Worm (Caenorhabditis elegans): ENCODE data around the gene srxa-2.
A peak's percentile ranks its signal among the peaks of the same experiment; 100 is the strongest.

srxa-2 gene

ce11 chrIV:9427959-9428358 is 4.8 kb downstream of the srxa-2 start, which contains the start of gene F59B8.1:
Gene F59B8.1 (plus strand): TSS chrIV:9428259.
- TF ChIP-seq dao-5 (tag; optimal IDR thresholded peaks at IDR 0.05) (no peak), him-1 (tag; optimal IDR thresholded peaks at IDR 0.05) (no peak), W03F9.2 (tag; optimal IDR thresholded peaks at IDR 0.05) (no peak)

DNA sequence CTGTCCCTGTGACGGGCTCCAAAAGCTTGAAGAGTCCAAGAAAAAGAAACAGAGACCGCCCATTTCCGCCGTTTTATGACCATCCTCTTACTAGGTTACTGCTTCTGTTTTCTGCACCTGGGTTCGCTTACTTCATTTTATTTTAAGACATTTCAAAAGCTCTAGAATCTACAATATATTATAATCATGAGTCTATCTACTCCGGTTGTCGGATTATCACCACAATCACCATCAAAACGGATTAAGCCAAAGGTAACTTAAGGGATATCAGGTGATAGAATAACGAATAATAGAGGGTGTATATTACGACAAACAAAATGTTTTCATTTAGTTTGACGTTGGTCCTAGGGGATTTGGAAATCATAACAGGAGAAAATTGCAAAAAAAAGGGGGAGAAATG is 9.1 kb downstream of the srxa-2 start:
- TF ChIP-seq W03F9.2 (tag; optimal IDR thresholded peaks at IDR 0.05) (no peak), dao-5 (tag; optimal IDR thresholded peaks at IDR 0.05) (no peak), him-1 (tag; optimal IDR thresholded peaks at IDR 0.05) (no peak)

DNA sequence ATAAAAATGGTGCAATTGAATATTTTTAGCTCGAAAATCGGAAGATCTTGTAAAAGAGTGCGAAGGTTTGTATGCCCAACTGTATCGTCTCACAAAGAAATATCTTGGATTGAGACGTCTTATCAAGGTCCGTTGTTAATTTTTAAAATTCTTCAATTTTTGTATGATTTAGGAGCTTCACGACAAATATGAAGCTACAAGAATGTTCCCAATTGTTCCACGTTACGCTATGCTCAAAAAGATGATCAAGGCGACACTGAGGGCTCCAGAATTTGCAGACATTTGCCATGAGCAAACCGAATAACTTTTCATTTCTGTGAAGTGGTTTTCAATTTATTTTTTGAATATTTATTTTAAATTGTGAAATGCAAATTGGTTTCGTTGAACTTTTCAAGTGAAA is 15.6 kb downstream of the srxa-2 start:
- TF ChIP-seq dao-5 (tag; optimal IDR thresholded peaks at IDR 0.05), result no peak
- TF ChIP-seq W03F9.2 (tag; optimal IDR thresholded peaks at IDR 0.05), result no peak
- TF ChIP-seq him-1 (tag; optimal IDR thresholded peaks at IDR 0.05), result no peak

DNA sequence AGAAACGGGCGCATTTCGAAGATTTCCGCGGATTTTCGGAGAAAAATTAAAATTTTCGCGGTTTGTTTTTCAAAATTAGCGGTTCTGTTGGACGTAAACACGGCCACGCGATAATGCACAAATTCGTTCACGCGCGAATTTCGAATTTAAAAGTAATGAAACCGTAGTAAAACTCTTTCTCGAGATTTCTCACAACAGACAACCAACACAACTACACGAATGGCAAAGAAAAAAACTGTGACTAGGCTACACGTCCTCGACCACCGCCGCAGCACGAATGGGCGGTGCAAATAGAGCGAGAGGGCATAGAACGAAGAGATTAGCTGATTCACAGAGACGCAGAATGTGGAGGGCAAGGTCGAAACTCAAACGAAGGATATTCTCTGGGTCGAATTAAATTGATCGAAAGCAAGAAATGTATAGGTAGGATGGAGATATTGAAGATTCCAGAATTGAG is 17.7 kb downstream of the srxa-2 start, which contains the start of gene idh-1:
Gene idh-1 (minus strand): TSS at position 228 of the 457 bp plus-strand sequence.
- TF ChIP-seq him-1 (tag; optimal IDR thresholded peaks at IDR 0.05), result no peak
- TF ChIP-seq W03F9.2 (tag; optimal IDR thresholded peaks at IDR 0.05), result peak; percentile 36
- TF ChIP-seq dao-5 (tag; optimal IDR thresholded peaks at IDR 0.05), result no peak

ce11 chrIV:9441391-9441790 is 18.2 kb downstream of the srxa-2 start:
- TF ChIP-seq dao-5 (tag; optimal IDR thresholded peaks at IDR 0.05), result no peak

DNA sequence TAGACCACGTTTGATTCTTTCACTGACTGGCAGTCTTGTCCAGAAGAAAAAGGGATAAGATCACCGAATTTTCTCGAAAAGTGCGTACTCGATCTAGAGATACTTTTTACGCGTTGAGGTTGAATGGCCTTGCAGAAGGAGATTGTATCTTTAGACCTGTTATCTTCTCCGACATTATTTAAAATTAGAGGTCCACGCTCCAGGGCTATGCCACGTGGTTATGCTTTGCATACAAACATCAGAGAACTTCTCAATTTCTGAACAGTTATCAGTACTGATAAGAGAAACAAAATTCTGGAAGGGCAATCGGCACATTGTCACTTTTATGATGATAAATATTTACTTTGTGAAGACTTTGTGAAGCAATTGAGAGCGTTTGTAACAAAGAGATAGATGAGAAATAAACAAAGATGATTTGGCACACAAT is 18.9 kb downstream of the srxa-2 start:
- TF ChIP-seq him-1 (tag; optimal IDR thresholded peaks at IDR 0.05) (no peak), W03F9.2 (tag; optimal IDR thresholded peaks at IDR 0.05) (peak; percentile 38)

- TF ChIP-seq W03F9.2 (tag; optimal IDR thresholded peaks at IDR 0.05) (no peak), him-1 (tag; optimal IDR thresholded peaks at IDR 0.05) (no peak), dao-5 (tag; optimal IDR thresholded peaks at IDR 0.05) (no peak)
Measured at ce11 chrIV:9443940-9444339, 20.7 kb downstream of the srxa-2 start, which contains the start of gene F38E11.9. Gene F38E11.9 (minus strand): TSS chrIV:9444040.

- TF ChIP-seq W03F9.2 (tag; optimal IDR thresholded peaks at IDR 0.05) (peak; percentile 87), him-1 (tag; optimal IDR thresholded peaks at IDR 0.05) (peak; percentile 78), dao-5 (tag; optimal IDR thresholded peaks at IDR 0.05) (no peak)
Measured at ce11 chrIV:9444417-9445026, 21.3 kb downstream of the srxa-2 start.

DNA sequence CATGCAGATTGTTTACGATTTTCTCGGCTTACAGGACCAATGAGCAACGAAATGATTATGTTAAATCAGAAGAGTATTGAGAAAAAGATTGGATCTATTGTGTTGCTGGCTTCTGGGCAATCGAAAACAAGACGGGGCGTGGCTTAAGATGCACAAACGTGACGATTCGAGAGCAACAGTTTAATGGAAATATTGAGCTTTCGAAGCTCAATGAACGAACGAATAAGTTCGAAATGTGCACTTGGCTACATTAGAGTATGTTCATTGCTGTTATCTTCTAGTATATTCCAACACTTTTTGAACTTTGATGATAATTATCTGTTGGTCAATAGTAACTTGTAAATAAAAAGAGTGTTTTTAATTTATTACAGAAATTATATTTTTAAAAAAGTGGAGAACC is 22.2 kb downstream of the srxa-2 start, which contains the start of gene hsp-12.3:
Gene hsp-12.3 (minus strand): TSS at position 101 of the 400 bp plus-strand sequence.
- TF ChIP-seq W03F9.2 (tag; optimal IDR thresholded peaks at IDR 0.05) (no peak), dao-5 (tag; optimal IDR thresholded peaks at IDR 0.05) (no peak), him-1 (tag; optimal IDR thresholded peaks at IDR 0.05) (no peak)

DNA sequence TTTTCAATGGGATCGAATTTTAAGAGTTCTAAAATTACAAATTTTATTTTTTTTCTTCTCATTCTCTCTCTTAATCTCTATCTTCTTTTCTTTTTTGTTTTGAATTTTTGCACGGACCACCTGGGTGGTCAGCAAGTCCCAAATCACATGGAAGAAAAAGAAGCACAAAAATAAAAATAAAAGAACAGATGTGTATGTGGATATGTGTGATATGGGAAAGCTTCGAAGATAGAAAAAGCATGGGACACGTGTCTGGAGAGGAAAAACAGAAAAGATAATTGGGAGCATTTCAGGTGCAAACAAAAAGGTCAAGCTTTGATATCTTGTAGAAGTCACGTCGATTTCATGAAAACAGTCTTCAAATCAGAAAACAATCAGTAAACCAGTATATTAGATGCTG is 24.0 kb downstream of the srxa-2 start, which contains the start of gene hsp-12.6:
Gene hsp-12.6 (minus strand): TSS at position 20 of the 400 bp plus-strand sequence.
- no peak for TF ChIP-seq dao-5 (tag; optimal IDR thresholded peaks at IDR 0.05)
- no peak for TF ChIP-seq W03F9.2 (tag; optimal IDR thresholded peaks at IDR 0.05)
- TF ChIP-seq him-1 (tag; optimal IDR thresholded peaks at IDR 0.05), result no peak

DNA sequence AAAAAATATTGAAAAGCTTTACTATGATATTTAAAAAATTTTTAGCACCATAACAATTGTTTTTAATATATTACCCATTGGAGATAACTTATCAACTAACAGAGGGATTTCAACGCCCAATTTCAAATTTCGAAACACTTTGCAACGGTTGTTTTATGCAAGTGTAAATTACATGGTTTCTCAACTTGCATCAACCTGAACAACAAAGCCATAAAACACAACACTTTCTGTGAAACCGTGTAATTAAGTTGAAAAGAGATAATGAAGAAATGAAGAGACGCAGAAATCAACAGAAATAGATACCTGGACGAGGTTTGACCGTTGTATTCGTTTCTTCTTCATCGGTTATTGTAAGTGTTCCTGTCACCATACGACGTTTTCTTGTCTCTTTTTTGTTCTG is 27.2 kb downstream of the srxa-2 start, which contains the start of gene cpin-1:
Gene cpin-1 (plus strand): TSS at position 301 of the 400 bp plus-strand sequence.
- TF ChIP-seq dao-5 (tag; optimal IDR thresholded peaks at IDR 0.05) (no peak), W03F9.2 (tag; optimal IDR thresholded peaks at IDR 0.05) (no peak), him-1 (tag; optimal IDR thresholded peaks at IDR 0.05) (no peak)

DNA sequence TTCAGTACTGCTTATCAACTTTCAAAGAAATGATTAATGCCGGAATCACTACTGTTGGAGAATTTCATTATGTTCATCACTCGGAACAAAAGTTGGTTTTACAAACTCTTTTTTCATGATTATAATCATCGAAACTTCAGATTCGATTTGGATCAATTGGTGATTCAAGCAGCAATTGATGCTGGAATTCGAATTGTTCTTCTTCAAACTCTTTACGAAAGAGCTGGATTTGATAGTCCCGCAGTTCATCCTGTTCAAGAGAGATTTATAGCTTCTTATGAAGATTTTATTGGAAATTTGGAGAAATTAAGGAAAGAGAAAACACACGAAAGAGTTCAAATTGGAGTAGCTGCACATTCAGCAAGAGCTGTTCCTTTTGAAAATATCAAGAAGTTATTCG is 28.6 kb downstream of the srxa-2 start:
- TF ChIP-seq W03F9.2 (tag; optimal IDR thresholded peaks at IDR 0.05) (no peak), him-1 (tag; optimal IDR thresholded peaks at IDR 0.05) (no peak), dao-5 (tag; optimal IDR thresholded peaks at IDR 0.05) (no peak)

DNA sequence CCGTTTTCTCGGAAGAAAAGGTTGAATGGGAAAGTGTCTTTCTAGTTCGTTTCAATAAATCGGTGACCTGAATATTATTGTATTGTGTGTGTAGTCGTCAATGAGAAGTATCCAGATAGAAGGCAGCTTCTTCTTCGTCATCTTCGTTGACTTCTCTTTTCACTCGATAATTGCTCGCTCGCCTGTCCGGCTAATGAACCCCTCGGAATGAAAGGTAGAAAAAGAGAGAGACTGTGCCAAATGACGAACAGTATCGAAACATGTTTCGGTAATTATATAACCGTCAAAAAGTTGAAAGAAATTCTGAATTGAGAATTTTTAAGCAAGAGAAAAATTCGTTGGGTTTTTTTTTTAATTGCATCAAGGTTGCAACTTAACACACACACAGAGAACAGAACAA is 34.2 kb downstream of the srxa-2 start, which contains the start of gene cutl-17:
Gene cutl-17 (minus strand): TSS at position 101 of the 400 bp plus-strand sequence.
- TF ChIP-seq him-1 (tag; optimal IDR thresholded peaks at IDR 0.05) (no peak), dao-5 (tag; optimal IDR thresholded peaks at IDR 0.05) (no peak), W03F9.2 (tag; optimal IDR thresholded peaks at IDR 0.05) (no peak)

- no peak for TF ChIP-seq him-1 (tag; optimal IDR thresholded peaks at IDR 0.05)
- no peak for TF ChIP-seq W03F9.2 (tag; optimal IDR thresholded peaks at IDR 0.05)
- no peak for TF ChIP-seq dao-5 (tag; optimal IDR thresholded peaks at IDR 0.05)
Measured at ce11 chrIV:9459224-9459781, 36.1 kb downstream of the srxa-2 start, which contains the start of gene copb-2. Gene copb-2 (plus strand): TSS chrIV:9459731.

Measured in whole organism, L4/young adult.